Worm (Caenorhabditis elegans): ENCODE results near the gene C33G8.13.
"Not testable (repeated sequence)": the region's sequence is repeated elsewhere in the genome, so short reads cannot be mapped to it uniquely, and the experiment has no call there.

C33G8.13 gene

ce11 chrV:7015872-7016271 lies at the start of gene C33G8.13:
Gene C33G8.13, minus strand, starts transcription at chrV:7015972.
- no peak for TF ChIP-seq ceh-83 (GFP tag; optimal IDR thresholded peaks at IDR 0.05)

- no peak for TF ChIP-seq nhr-2 (tag; optimal IDR thresholded peaks at IDR 0.05)
- TF ChIP-seq mls-2 (tag; optimal IDR thresholded peaks at IDR 0.05), result no peak
- TF ChIP-seq mab-5 (tag; optimal IDR thresholded peaks at IDR 0.05), result no peak
- no peak for TF ChIP-seq elt-3 (tag; optimal IDR thresholded peaks at IDR 0.05)
- TF ChIP-seq nhr-76 (tag; optimal IDR thresholded peaks at IDR 0.05), result no peak
- TF ChIP-seq lin-32 (GFP tag; optimal IDR thresholded peaks at IDR 0.05), result no peak
- TF ChIP-seq bed-3 (GFP tag; optimal IDR thresholded peaks at IDR 0.05), result no peak
- TF ChIP-seq unc-62 (GFP tag; optimal IDR thresholded peaks at IDR 0.05), result no peak
- no peak for TF ChIP-seq unc-120 (tag; optimal IDR thresholded peaks at IDR 0.05; ENCODE audit: poor library complexity, severe bottlenecking)
- TF ChIP-seq nhr-28 (tag; optimal IDR thresholded peaks at IDR 0.05), result no peak
- TF ChIP-seq mep-1 (tag; optimal IDR thresholded peaks at IDR 0.05), result no peak
- TF ChIP-seq ham-2 (GFP tag; optimal IDR thresholded peaks at IDR 0.05), result no peak
- no peak for TF ChIP-seq nhr-12 (tag; optimal IDR thresholded peaks at IDR 0.05)
- TF ChIP-seq hlh-1 (tag; optimal IDR thresholded peaks at IDR 0.05), result no peak
- TF ChIP-seq tbx-8 (GFP tag; optimal IDR thresholded peaks at IDR 0.05), result no peak
- TF ChIP-seq ceh-39 (tag; optimal IDR thresholded peaks at IDR 0.05), result no peak
- no peak for TF ChIP-seq sem-2 (GFP tag; optimal IDR thresholded peaks at IDR 0.05)
- no peak for TF ChIP-seq ceh-83 (GFP tag; optimal IDR thresholded peaks at IDR 0.05)
- TF ChIP-seq snpc-4 (tag; optimal IDR thresholded peaks at IDR 0.05), result no peak
Observed at ce11 chrV:7065226-7065625, 49.5 kb upstream of the C33G8.13 start, which contains the start of gene Y57E12AR.1. Gene Y57E12AR.1, minus strand, starts transcription at chrV:7065326.

ce11 chrV:7062790-7063189 lies 47.0 kb upstream of the C33G8.13 start, which contains the start of gene tmem-258:
Gene tmem-258, plus strand, starts transcription at chrV:7063174.
- not testable (repeated sequence) for TF ChIP-seq mab-5 (tag; optimal IDR thresholded peaks at IDR 0.05); bed-3 (GFP tag; optimal IDR thresholded peaks at IDR 0.05); elt-3 (tag; optimal IDR thresholded peaks at IDR 0.05)

- TF ChIP-seq unc-120 (tag; optimal IDR thresholded peaks at IDR 0.05; ENCODE audit: poor library complexity, severe bottlenecking), result peak; percentile 55
- TF ChIP-seq lin-32 (GFP tag; optimal IDR thresholded peaks at IDR 0.05), result peak; percentile 12
- peak; percentile 80 for TF ChIP-seq lin-13 (tag; optimal IDR thresholded peaks at IDR 0.05)
- TF ChIP-seq ceh-39 (tag; optimal IDR thresholded peaks at IDR 0.05), result peak; percentile 56
- no peak for TF ChIP-seq elt-1 (tag; optimal IDR thresholded peaks at IDR 0.05; ENCODE audit: borderline replicate concordance, insufficient read depth)
- TF ChIP-seq snpc-4 (tag; optimal IDR thresholded peaks at IDR 0.05), result no peak
- peak; percentile 35 for TF ChIP-seq hlh-1 (tag; optimal IDR thresholded peaks at IDR 0.05)
- peak; percentile 67 for TF ChIP-seq nhr-237 (tag; optimal IDR thresholded peaks at IDR 0.05)
- TF ChIP-seq sem-2 (GFP tag; optimal IDR thresholded peaks at IDR 0.05), result peak; percentile 11
- TF ChIP-seq ces-1 (GFP tag; optimal IDR thresholded peaks at IDR 0.05), result peak; percentile 37
- peak; percentile 10 for TF ChIP-seq unc-62 (GFP tag; optimal IDR thresholded peaks at IDR 0.05)
- TF ChIP-seq ztf-11 (tag; optimal IDR thresholded peaks at IDR 0.05), result no peak
- TF ChIP-seq ceh-83 (GFP tag; optimal IDR thresholded peaks at IDR 0.05), result no peak
- TF ChIP-seq mep-1 (tag; optimal IDR thresholded peaks at IDR 0.05), result peak; percentile 71
- peak; percentile 23 for TF ChIP-seq pha-4 (tag; optimal IDR thresholded peaks at IDR 0.05)
- peak; percentile 68 for TF ChIP-seq ceh-43 (GFP tag; optimal IDR thresholded peaks at IDR 0.05)
- TF ChIP-seq unc-39 (tag; optimal IDR thresholded peaks at IDR 0.05), result no peak
- no peak for TF ChIP-seq flh-1 (GFP tag; optimal IDR thresholded peaks at IDR 0.05)
- peak; percentile 89 for TF ChIP-seq sptf-1 (tag; optimal IDR thresholded peaks at IDR 0.05)
- no peak for TF ChIP-seq nhr-12 (tag; optimal IDR thresholded peaks at IDR 0.05)
- peak; percentile 1 for TF ChIP-seq drap-1 (GFP tag; optimal IDR thresholded peaks at IDR 0.05)
- no peak for TF ChIP-seq tbx-8 (GFP tag; optimal IDR thresholded peaks at IDR 0.05)
- TF ChIP-seq bed-3 (GFP tag; optimal IDR thresholded peaks at IDR 0.05), result peak; percentile 39
- TF ChIP-seq M03D4.4 (tag; optimal IDR thresholded peaks at IDR 0.05), result peak; percentile 78
- no peak for TF ChIP-seq elt-3 (tag; optimal IDR thresholded peaks at IDR 0.05)
- peak; percentile 14 for TF ChIP-seq ham-2 (GFP tag; optimal IDR thresholded peaks at IDR 0.05)
- TF ChIP-seq zip-8 (tag; optimal IDR thresholded peaks at IDR 0.05), result peak; percentile 71
- peak; percentile 53 for TF ChIP-seq cnd-1 (tag; optimal IDR thresholded peaks at IDR 0.05)
- no peak for TF ChIP-seq blmp-1 (tag; optimal IDR thresholded peaks at IDR 0.05)
- no peak for TF ChIP-seq nhr-2 (tag; optimal IDR thresholded peaks at IDR 0.05)
- no peak for TF ChIP-seq nhr-76 (tag; optimal IDR thresholded peaks at IDR 0.05)
- no peak for TF ChIP-seq nhr-28 (tag; optimal IDR thresholded peaks at IDR 0.05)
- no peak for TF ChIP-seq mab-5 (tag; optimal IDR thresholded peaks at IDR 0.05)
- TF ChIP-seq lsy-2 (tag; optimal IDR thresholded peaks at IDR 0.05), result peak; percentile 73
- peak; percentile 72 for TF ChIP-seq mls-2 (tag; optimal IDR thresholded peaks at IDR 0.05)
Observed at ce11 chrV:7060396-7060795, 44.6 kb upstream of the C33G8.13 start, which contains the start of the genes Y57E12AL.6 and Y57E12AL.1. Gene Y57E12AL.6, minus strand, starts transcription at chrV:7060470. Gene Y57E12AL.1, plus strand, starts transcription at chrV:7060530.
